Fruit fly (Drosophila melanogaster) whole organism, wandering third instar larva: ENCODE measurements around the gene CG31643.
A peak's percentile ranks its signal among the peaks of the same experiment; 100 is the strongest.

Source experiments
- Abd-B ChIP-seq: fragments of >200 bp; optimal IDR thresholded peaks from 2 replicates; lab custom pipeline; 2017; ENCODE audit warnings: missing biosample characterization, missing genetic modification characterization
- CG32264 ChIP-seq: fragments of 200-800 bp; sonication (Bioruptor generic); optimal IDR thresholded peaks from 2 replicates; lab custom pipeline; 2016; ENCODE audit warnings: missing biosample characterization, missing genetic modification characterization
- CG9705 ChIP-seq: fragments of 200-800 bp; sonication (Bioruptor generic); optimal IDR thresholded peaks from 2 replicates; lab custom pipeline; 2018; ENCODE audit warnings: missing biosample characterization, mild to moderate bottlenecking, missing genetic modification characterization
- CrebA ChIP-seq: fragments of 200-800 bp; sonication (Bioruptor generic); optimal IDR thresholded peaks from 2 replicates; lab custom pipeline; 2016; ENCODE audit warnings: missing biosample characterization, mild to moderate bottlenecking, missing genetic modification characterization, borderline replicate concordance
- Dfd ChIP-seq: fragments of >200 bp; optimal IDR thresholded peaks from 2 replicates; lab custom pipeline; 2017; ENCODE audit warnings: missing biosample characterization, missing genetic modification characterization
- Dif ChIP-seq: fragments of 200-275, 200-300 bp; sonication (Bioruptor generic); optimal IDR thresholded peaks from 2 replicates; lab custom pipeline; 2018; ENCODE audit warnings: missing biosample characterization, missing genetic modification characterization; ENCODE audit not compliant: partially characterized antibody
- GATAd ChIP-seq: sonication (Bioruptor generic); optimal IDR thresholded peaks from 2 replicates; lab custom pipeline; 2016; ENCODE audit warnings: missing biosample characterization, missing genetic modification characterization
- HLH106 ChIP-seq: fragments of 200-800 bp; optimal IDR thresholded peaks from 3 replicates; lab custom pipeline; 2019; ENCODE audit warnings: missing biosample characterization, mild to moderate bottlenecking, missing genetic modification characterization, moderate library complexity
- Hnf4 ChIP-seq: fragments of 200-800 bp; sonication (Bioruptor generic); optimal IDR thresholded peaks from 2 replicates; lab custom pipeline; 2016; ENCODE audit warnings: missing biosample characterization, mild to moderate bottlenecking, missing genetic modification characterization
- Hr78 ChIP-seq: fragments of >200 bp; optimal IDR thresholded peaks from 2 replicates; lab custom pipeline; 2017; ENCODE audit warnings: missing biosample characterization, missing genetic modification characterization
- Hr83 ChIP-seq: fragments of 200-300 bp; sonication (Bioruptor generic); optimal IDR thresholded peaks from 2 replicates; lab custom pipeline; 2016; ENCODE audit warnings: missing biosample characterization, mild to moderate bottlenecking, missing genetic modification characterization, moderate library complexity; ENCODE audit not compliant: poor library complexity, severe bottlenecking
- Jra ChIP-seq: sonication (Bioruptor generic); optimal IDR thresholded peaks from 2 replicates; lab custom pipeline; 2016; ENCODE audit warnings: missing biosample characterization, missing genetic modification characterization
- Mio ChIP-seq: sonication (Bioruptor generic); optimal IDR thresholded peaks from 2 replicates; lab custom pipeline; 2016; ENCODE audit warnings: missing biosample characterization, missing genetic modification characterization
- Myc ChIP-seq: fragments of >200 bp; optimal IDR thresholded peaks from 2 replicates; lab custom pipeline; 2017
- N ChIP-seq: fragments of >200 bp; optimal IDR thresholded peaks from 2 replicates; lab custom pipeline; 2018; ENCODE audit warnings: missing biosample characterization, missing external identifiers, missing genetic modification characterization
- OdsH ChIP-seq: fragments of 200-800 bp; sonication (Bioruptor generic); optimal IDR thresholded peaks from 2 replicates; lab custom pipeline; 2016; ENCODE audit warnings: missing biosample characterization, mild to moderate bottlenecking, missing genetic modification characterization
- Rel ChIP-seq, 2 experiments: fragments of 200-800 bp; sonication (Bioruptor generic) in 1 of 2; optimal IDR thresholded peaks; 2 replicates in 1 of 2; 3 replicates in 1 of 2; lab custom pipeline; 2016 to 2019; ENCODE audit warnings: mild to moderate bottlenecking in 2 of 2, missing biosample characterization in 2 of 2, missing genetic modification characterization in 2 of 2, moderate library complexity in 1 of 2
- Sp1 ChIP-seq: fragments of 200-800 bp; sonication (Bioruptor generic); optimal IDR thresholded peaks from 3 replicates; lab custom pipeline; 2019; ENCODE audit warnings: missing biosample characterization, mild to moderate bottlenecking, missing genetic modification characterization, moderate library complexity
- Vsx2 ChIP-seq: fragments of 200-300, 225-300 bp; sonication (Bioruptor generic); optimal IDR thresholded peaks from 2 replicates; lab custom pipeline; 2018; ENCODE audit warnings: missing biosample characterization, missing genetic modification characterization; ENCODE audit not compliant: partially characterized antibody
- br ChIP-seq: fragments of 200-800 bp; sonication (Bioruptor generic); optimal IDR thresholded peaks from 2 replicates; lab custom pipeline; 2016; ENCODE audit warnings: missing biosample characterization, missing genetic modification characterization
- brk ChIP-seq: fragments of 200-800 bp; sonication (Bioruptor generic); optimal IDR thresholded peaks from 2 replicates; lab custom pipeline; 2016; ENCODE audit warnings: missing biosample characterization, mild to moderate bottlenecking, missing genetic modification characterization
- dl ChIP-seq, 2 experiments: fragments of 175-275, 200-275 bp in 1 of 2; fragments of 200-275 bp in 1 of 2; sonication (Bioruptor generic); optimal IDR thresholded peaks; lab custom pipeline; 2018; ENCODE audit warnings: mild to moderate bottlenecking in 2 of 2, missing biosample characterization in 2 of 2, missing genetic modification characterization in 2 of 2, moderate library complexity in 2 of 2; ENCODE audit not compliant: partially characterized antibody in 2 of 2, insufficient read depth in 1 of 2
- dmrt93B ChIP-seq: fragments of 200-800 bp; sonication (Bioruptor generic); optimal IDR thresholded peaks from 2 replicates; lab custom pipeline; 2018; ENCODE audit warnings: missing biosample characterization, mild to moderate bottlenecking, missing genetic modification characterization
- dsf ChIP-seq: sonication (Bioruptor generic); optimal IDR thresholded peaks from 2 replicates; lab custom pipeline; 2016; ENCODE audit warnings: missing biosample characterization, missing genetic modification characterization, borderline replicate concordance
- ey ChIP-seq: fragments of 200-800 bp; sonication (Bioruptor generic); optimal IDR thresholded peaks from 2 replicates; lab custom pipeline; 2016; ENCODE audit warnings: missing biosample characterization, missing genetic modification characterization
- foxo ChIP-seq, 2 experiments: fragments of 200-800 bp; sonication (Bioruptor generic); optimal IDR thresholded peaks; 2 replicates in 1 of 2; 3 replicates in 1 of 2; lab custom pipeline; 2016 to 2017; ENCODE audit warnings: missing biosample characterization in 2 of 2, missing genetic modification characterization in 2 of 2
- fru ChIP-seq: fragments of 200-800 bp; sonication (Bioruptor generic); optimal IDR thresholded peaks from 3 replicates; lab custom pipeline; 2016; ENCODE audit warnings: missing biosample characterization, mild to moderate bottlenecking, missing genetic modification characterization
- h ChIP-seq: fragments of 200-800 bp; sonication (Bioruptor generic); optimal IDR thresholded peaks from 3 replicates; lab custom pipeline; 2016; ENCODE audit warnings: missing biosample characterization, mild to moderate bottlenecking, missing genetic modification characterization
- jim ChIP-seq: fragments of 175-275, 200-325 bp; sonication (Bioruptor generic); optimal IDR thresholded peaks from 2 replicates; lab custom pipeline; 2016; ENCODE audit warnings: missing biosample characterization, mild to moderate bottlenecking, missing genetic modification characterization
- lola ChIP-seq: fragments of >200 bp; optimal IDR thresholded peaks from 2 replicates; lab custom pipeline; 2017; ENCODE audit warnings: missing biosample characterization, missing genetic modification characterization
- pan ChIP-seq: fragments of >200 bp; optimal IDR thresholded peaks from 2 replicates; lab custom pipeline; 2017
- psq ChIP-seq: fragments of 200-800 bp; sonication (Bioruptor generic); optimal IDR thresholded peaks from 3 replicates; lab custom pipeline; 2017; ENCODE audit warnings: missing biosample characterization, mild to moderate bottlenecking, missing genetic modification characterization, moderate library complexity
- rgr ChIP-seq: fragments of 200-800 bp; sonication (Bioruptor generic); optimal IDR thresholded peaks from 3 replicates; lab custom pipeline; 2016; ENCODE audit warnings: missing biosample characterization, mild to moderate bottlenecking, missing genetic modification characterization
- sage ChIP-seq: fragments of 200-800 bp; sonication (Bioruptor generic); optimal IDR thresholded peaks from 2 replicates; lab custom pipeline; 2016; ENCODE audit warnings: missing biosample characterization, mild to moderate bottlenecking, missing genetic modification characterization
- sv ChIP-seq: fragments of 200-800 bp; sonication (Bioruptor generic); optimal IDR thresholded peaks from 3 replicates; lab custom pipeline; 2016; ENCODE audit warnings: missing biosample characterization, missing genetic modification characterization
- tai ChIP-seq: sonication (Bioruptor generic); optimal IDR thresholded peaks from 2 replicates; lab custom pipeline; 2016; ENCODE audit warnings: missing biosample characterization, missing genetic modification characterization
- usp ChIP-seq: fragments of >200 bp; optimal IDR thresholded peaks from 2 replicates; lab custom pipeline; 2017; ENCODE audit warnings: missing biosample characterization, missing genetic modification characterization
- woc ChIP-seq: sonication (Bioruptor generic); optimal IDR thresholded peaks from 2 replicates; lab custom pipeline; 2016; ENCODE audit warnings: missing biosample characterization, mild to moderate bottlenecking, missing genetic modification characterization

Gene CG31643

dm6 chr2L:6082157-6082645 lies 44.3 kb downstream of the CG31643 start, which contains the start of gene Kr-h1:
Gene Kr-h1, plus strand, starts transcription at chr2L:6082603.
- TF ChIP-seq CrebA (GFP tag; lab: Kevin White, UChicago), result peak; percentile 86
- no peak for TF ChIP-seq GATAd (GFP tag; lab: Kevin White, UChicago)
- no peak for TF ChIP-seq CG32264
- no peak for TF ChIP-seq CG9705
- TF ChIP-seq Hr78, result no peak
- TF ChIP-seq fru (GFP tag; lab: Kevin White, UChicago), result peak; percentile 69
- TF ChIP-seq Dif (GFP tag; lab: Kevin White, UChicago), result no peak
- TF ChIP-seq Rel (GFP tag; optimal IDR thresholded peaks at IDR 0.05; lab: Kevin White, UChicago), result peak; percentile 38
- TF ChIP-seq Rel (tag; optimal IDR thresholded peaks at IDR 0.05; lab: Kevin White, UChicago), result peak; percentile 58
- TF ChIP-seq Mio (GFP tag; lab: Kevin White, UChicago), result no peak
- no peak for TF ChIP-seq rgr
- TF ChIP-seq lola (GFP tag; lab: Kevin White, UChicago), result no peak
- TF ChIP-seq dmrt93B, result no peak
- peak; percentile 76 for TF ChIP-seq Hr83 (GFP tag; lab: Kevin White, UChicago)
- TF ChIP-seq Vsx2 (GFP tag; lab: Kevin White, UChicago), result no peak
- TF ChIP-seq Sp1, result no peak
- TF ChIP-seq dsf (GFP tag; lab: Kevin White, UChicago), result no peak
- TF ChIP-seq Myc (lab: Kevin White, UChicago), result no peak
- TF ChIP-seq jim, result peak; percentile 81
- no peak for TF ChIP-seq Hnf4 (GFP tag; lab: Kevin White, UChicago)
- no peak for TF ChIP-seq Jra (GFP tag; lab: Kevin White, UChicago)
- TF ChIP-seq brk, result peak; percentile 60
- no peak for TF ChIP-seq Dfd (GFP tag; lab: Kevin White, UChicago)
- no peak for TF ChIP-seq OdsH (GFP tag; lab: Kevin White, UChicago)
- no peak for TF ChIP-seq ey
- TF ChIP-seq HLH106, result peak; percentile 8
- no peak for TF ChIP-seq usp (GFP tag; lab: Kevin White, UChicago)
- TF ChIP-seq pan (lab: Kevin White, UChicago), result no peak
- TF ChIP-seq foxo (GFP tag; optimal IDR thresholded peaks at IDR 0.05; lab: Kevin White, UChicago), result no peak
- TF ChIP-seq sv (GFP tag; lab: Kevin White, UChicago), result no peak
- no peak for TF ChIP-seq sage (GFP tag; lab: Kevin White, UChicago)
- no peak for TF ChIP-seq N (GFP tag; lab: Kevin White, UChicago)
- peak; percentile 58 for TF ChIP-seq h
- peak; percentile 8 for TF ChIP-seq tai
- no peak for TF ChIP-seq psq (GFP tag; lab: Kevin White, UChicago)
- TF ChIP-seq dl (GFP tag; optimal IDR thresholded peaks at IDR 0.05; lab: Kevin White, UChicago; ENCODE audit: insufficient read depth in 1 of 2, partially characterized antibody in 2 of 2), result peak in 1 of 2 experiments; percentile 40
- TF ChIP-seq woc (GFP tag; lab: Kevin White, UChicago), result no peak
- TF ChIP-seq br (GFP tag; lab: Kevin White, UChicago), result peak; percentile 26
- no peak for TF ChIP-seq Abd-B (GFP tag; lab: Kevin White, UChicago)

dm6 chr2L:6082936-6083627 lies 45.2 kb downstream of the CG31643 start:
- TF ChIP-seq pan (lab: Kevin White, UChicago) (no peak), Sp1 (peak; percentile 16), Rel (GFP tag; optimal IDR thresholded peaks at IDR 0.05; lab: Kevin White, UChicago) (no peak), Rel (tag; optimal IDR thresholded peaks at IDR 0.05; lab: Kevin White, UChicago) (peak; percentile 52), Vsx2 (GFP tag; lab: Kevin White, UChicago) (peak; percentile 30), br (GFP tag; lab: Kevin White, UChicago) (peak; percentile 57), Hnf4 (GFP tag; lab: Kevin White, UChicago) (peak; percentile 15), Jra (GFP tag; lab: Kevin White, UChicago) (peak; percentile 49), lola (GFP tag; lab: Kevin White, UChicago) (no peak), rgr (peak; percentile 27), OdsH (GFP tag; lab: Kevin White, UChicago) (peak; percentile 29), Mio (GFP tag; lab: Kevin White, UChicago) (no peak), Myc (lab: Kevin White, UChicago) (no peak), usp (GFP tag; lab: Kevin White, UChicago) (no peak), CrebA (GFP tag; lab: Kevin White, UChicago) (peak; percentile 62), Abd-B (GFP tag; lab: Kevin White, UChicago) (no peak), GATAd (GFP tag; lab: Kevin White, UChicago) (no peak), Dif (GFP tag; lab: Kevin White, UChicago) (peak; percentile 52), brk (peak; percentile 2), CG32264 (no peak), jim (no peak), h (peak; percentile 42), tai (no peak), HLH106 (no peak), sv (GFP tag; lab: Kevin White, UChicago) (no peak), N (GFP tag; lab: Kevin White, UChicago) (no peak), Dfd (GFP tag; lab: Kevin White, UChicago) (no peak), Hr83 (GFP tag; lab: Kevin White, UChicago) (peak; percentile 34), psq (GFP tag; lab: Kevin White, UChicago) (peak; percentile 35), ey (no peak), fru (GFP tag; lab: Kevin White, UChicago) (no peak), dsf (GFP tag; lab: Kevin White, UChicago) (no peak)
- TF ChIP-seq, all 38 proteins: peak for 14
